Worm (Caenorhabditis elegans): Measurements from ENCODE around the gene jmjd-1.1.

DNA sequence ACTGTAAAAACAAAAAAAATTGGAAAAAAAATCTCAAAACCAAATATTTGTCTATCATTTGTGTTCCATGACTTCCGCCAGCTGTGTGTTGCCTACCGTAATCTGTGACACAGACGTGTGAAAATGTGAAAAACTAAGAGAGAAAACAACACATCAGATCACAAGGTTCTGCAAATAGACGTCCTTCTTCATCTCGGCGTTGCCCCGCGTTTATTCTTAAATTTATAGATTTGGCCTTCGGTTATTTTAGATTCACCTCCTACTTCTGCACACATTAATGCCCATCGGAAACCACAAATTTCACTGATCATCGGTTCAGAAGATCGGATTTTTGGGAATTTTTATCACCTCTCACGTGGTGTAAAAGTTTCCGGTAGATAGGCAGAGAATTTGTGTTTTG lies 32.8 kb downstream of the jmjd-1.1 start:
- no peak for TF ChIP-seq hmg-4 (GFP tag; optimal IDR thresholded peaks at IDR 0.05)
- no peak for TF ChIP-seq ama-1 (optimal IDR thresholded peaks at IDR 0.05)
- no peak for TF ChIP-seq flt-1 (GFP tag; IDR thresholded peaks at IDR 0.05)
- no peak for TF ChIP-seq pes-1 (GFP tag; IDR thresholded peaks at IDR 0.05)
- TF ChIP-seq tra-4 (tag; optimal IDR thresholded peaks at IDR 0.05), result no peak
- no peak for TF ChIP-seq tbx-37 (GFP tag; conservative IDR thresholded peaks at IDR 0.05)
- TF ChIP-seq ceh-36 (tag; optimal IDR thresholded peaks at IDR 0.05), result no peak
- TF ChIP-seq ets-7 (tag; optimal IDR thresholded peaks at IDR 0.05), result no peak
- no peak for TF ChIP-seq ceh-13 (GFP tag; optimal IDR thresholded peaks at IDR 0.05)
- no peak for TF ChIP-seq scrt-1 (GFP tag; IDR thresholded peaks at IDR 0.05)
- TF ChIP-seq hnd-1 (tag; optimal IDR thresholded peaks at IDR 0.05), result no peak
- no peak for TF ChIP-seq hmbx-1 (tag; optimal IDR thresholded peaks at IDR 0.05)
- no peak for TF ChIP-seq sea-1 (GFP tag; conservative IDR thresholded peaks at IDR 0.05)
